Worm (Caenorhabditis elegans) whole organism, L3 larva: ENCODE data around the gene F20D6.1.

Source experiments
- daf-12 ChIP-seq: fragments of 150-350 bp; optimal IDR thresholded peaks from 2 replicates; lab custom pipeline; 2014; ENCODE audit warnings: missing biosample characterization, missing genetic modification reagents, missing genetic modification characterization
- lin-15B ChIP-seq: fragments of 150-350 bp; optimal IDR thresholded peaks from 2 replicates; lab custom pipeline; 2014; ENCODE audit warnings: missing biosample characterization, missing genetic modification characterization
- lin-39 ChIP-seq: fragments of 150-350 bp; optimal IDR thresholded peaks from 2 replicates; lab custom pipeline; 2018; ENCODE audit warnings: missing biosample characterization, missing genetic modification reagents, missing genetic modification characterization
- lsy-12 ChIP-seq: sonication (generic microtip); optimal IDR thresholded peaks from 2 replicates; lab custom pipeline; 2016; ENCODE audit warnings: mild to moderate bottlenecking, missing genetic modification characterization, missing compliant biosample characterization
- snpc-4 ChIP-seq: fragments of 150-350 bp; optimal IDR thresholded peaks from 2 replicates; lab custom pipeline; 2014; ENCODE audit warnings: missing biosample characterization, missing genetic modification characterization
- zag-1 ChIP-seq: fragments of 150-350 bp; optimal IDR thresholded peaks from 2 replicates; lab custom pipeline; 2014; ENCODE audit warnings: missing biosample characterization, missing genetic modification characterization

- TF ChIP-seq zag-1 (no peak), snpc-4 (tag; lab: Kevin White, UChicago) (peak; percentile 53), lin-15B (tag; lab: Kevin White, UChicago) (peak; percentile 25), daf-12 (no peak), lin-39 (tag; lab: Kevin White, UChicago) (no peak), lsy-12 (no peak)
These were observed 30.6 kb downstream of the F20D6.1 start, which contains the start of the genes cogc-6 and air-1 for ce11 chrV:8221083-8221538.
